Worm (Caenorhabditis elegans): Measurements from ENCODE around the gene cct-5.

The cct-5 gene

ce11 chrIII:4508064-4508905, at the start of gene cct-5, which contains the start of gene F25F2.1 (continued):
- TF ChIP-seq vab-15 (tag; optimal IDR thresholded peaks at IDR 0.05) (no peak), rnt-1 (tag; optimal IDR thresholded peaks at IDR 0.05) (peak; percentile 57), swsn-7 (tag; optimal IDR thresholded peaks at IDR 0.05) (peak; percentile 59), pax-3 (tag; optimal IDR thresholded peaks at IDR 0.05) (no peak), mef-2 (tag; optimal IDR thresholded peaks at IDR 0.05) (no peak), hpl-2 (GFP tag; optimal IDR thresholded peaks at IDR 0.05) (no peak), nhr-11 (tag; optimal IDR thresholded peaks at IDR 0.05) (no peak), ama-1 (optimal IDR thresholded peaks at IDR 0.05) (no peak), C04F5.9 (tag; optimal IDR thresholded peaks at IDR 0.05) (peak; percentile 1), tbx-2 (tag; optimal IDR thresholded peaks at IDR 0.05) (peak; percentile 39), ceh-90 (tag; optimal IDR thresholded peaks at IDR 0.05) (no peak), alr-1 (tag; optimal IDR thresholded peaks at IDR 0.05; ENCODE audit: borderline replicate concordance) (no peak), ztf-4 (tag; optimal IDR thresholded peaks at IDR 0.05) (no peak), pag-3 (tag; optimal IDR thresholded peaks at IDR 0.05; ENCODE audit: borderline replicate concordance, insufficient read depth) (peak; percentile 21), fos-1 (tag; optimal IDR thresholded peaks at IDR 0.05) (peak; percentile 9), unc-86 (tag; optimal IDR thresholded peaks at IDR 0.05) (no peak), nhr-76 (tag; optimal IDR thresholded peaks at IDR 0.05) (no peak), mep-1 (tag; optimal IDR thresholded peaks at IDR 0.05) (peak; percentile 91), nhr-19 (GFP tag; conservative IDR thresholded peaks at IDR 0.05) (peak; percentile 52), nhr-12 (tag; optimal IDR thresholded peaks at IDR 0.05) (no peak), unc-62 (GFP tag; optimal IDR thresholded peaks at IDR 0.05) (no peak), zip-4 (GFP tag; optimal IDR thresholded peaks at IDR 0.05) (no peak), mab-9 (GFP tag; IDR thresholded peaks at IDR 0.05) (no peak), irx-1 (tag; optimal IDR thresholded peaks at IDR 0.05) (no peak), jun-1 (tag; optimal IDR thresholded peaks at IDR 0.05) (no peak), tlp-1 (tag; optimal IDR thresholded peaks at IDR 0.05) (no peak), lin-13 (GFP tag; optimal IDR thresholded peaks at IDR 0.05) (peak; percentile 40), ets-5 (GFP tag; IDR thresholded peaks at IDR 0.05) (no peak), C34B4.2 (tag; optimal IDR thresholded peaks at IDR 0.05) (no peak), nhr-237 (tag; optimal IDR thresholded peaks at IDR 0.05) (no peak), sup-37 (GFP tag; optimal IDR thresholded peaks at IDR 0.05) (no peak), nhr-90 (tag; optimal IDR thresholded peaks at IDR 0.05; ENCODE audit: poor library complexity) (peak; percentile 36)

- TF ChIP-seq nhr-47 (tag; optimal IDR thresholded peaks at IDR 0.05) (peak; percentile 18), lir-3 (tag; optimal IDR thresholded peaks at IDR 0.05; ENCODE audit: poor library complexity) (no peak), vab-15 (tag; optimal IDR thresholded peaks at IDR 0.05) (no peak), swsn-7 (tag; optimal IDR thresholded peaks at IDR 0.05) (no peak), unc-98 (GFP tag; IDR thresholded peaks at IDR 0.05) (no peak), hlh-17 (GFP tag; optimal IDR thresholded peaks at IDR 0.05; ENCODE audit: borderline replicate concordance) (no peak), C34B4.2 (tag; optimal IDR thresholded peaks at IDR 0.05) (no peak), fkh-8 (tag; optimal IDR thresholded peaks at IDR 0.05) (peak; percentile 9), unc-86 (tag; optimal IDR thresholded peaks at IDR 0.05) (no peak), unc-62 (GFP tag; optimal IDR thresholded peaks at IDR 0.05) (no peak), Y116A8C.19 (tag; optimal IDR thresholded peaks at IDR 0.05; ENCODE audit: borderline replicate concordance) (no peak), ztf-4 (tag; optimal IDR thresholded peaks at IDR 0.05) (no peak), zip-4 (GFP tag; optimal IDR thresholded peaks at IDR 0.05) (no peak), xbp-1 (tag; optimal IDR thresholded peaks at IDR 0.05) (no peak), ceh-8 (GFP tag; optimal IDR thresholded peaks at IDR 0.05) (no peak), lsy-2 (tag; optimal IDR thresholded peaks at IDR 0.05) (peak in 1 of 2 experiments; percentile 16), lin-15B (tag; optimal IDR thresholded peaks at IDR 0.05) (no peak), F16B12.6 (tag; optimal IDR thresholded peaks at IDR 0.05) (no peak), alr-1 (tag; optimal IDR thresholded peaks at IDR 0.05; ENCODE audit: borderline replicate concordance) (no peak), efl-1 (optimal IDR thresholded peaks at IDR 0.05) (peak in 1 of 2 experiments; percentile 10), efl-1 (GFP tag; optimal IDR thresholded peaks at IDR 0.05 in 1 of 2) (no peak), dpl-1 (GFP tag; optimal IDR thresholded peaks at IDR 0.05) (no peak), nhr-90 (tag; optimal IDR thresholded peaks at IDR 0.05; ENCODE audit: poor library complexity) (no peak), ets-5 (GFP tag; IDR thresholded peaks at IDR 0.05) (no peak), tlp-1 (tag; optimal IDR thresholded peaks at IDR 0.05) (no peak), mef-2 (tag; optimal IDR thresholded peaks at IDR 0.05) (no peak), skn-1 (tag; optimal IDR thresholded peaks at IDR 0.05) (no peak), lin-14 (GFP tag; optimal IDR thresholded peaks at IDR 0.05) (peak; percentile 71), sup-37 (GFP tag; optimal IDR thresholded peaks at IDR 0.05) (no peak), ceh-82 (tag; optimal IDR thresholded peaks at IDR 0.05) (peak in 1 of 3 experiments; percentile 50)
Observed at ce11 chrIII:4555345-4555744, 47.4 kb upstream of the cct-5 start.

All from whole organism, L1 larva.